Fruit fly (Drosophila melanogaster): Measurements from ENCODE around the gene tth.

The tth gene

DNA sequence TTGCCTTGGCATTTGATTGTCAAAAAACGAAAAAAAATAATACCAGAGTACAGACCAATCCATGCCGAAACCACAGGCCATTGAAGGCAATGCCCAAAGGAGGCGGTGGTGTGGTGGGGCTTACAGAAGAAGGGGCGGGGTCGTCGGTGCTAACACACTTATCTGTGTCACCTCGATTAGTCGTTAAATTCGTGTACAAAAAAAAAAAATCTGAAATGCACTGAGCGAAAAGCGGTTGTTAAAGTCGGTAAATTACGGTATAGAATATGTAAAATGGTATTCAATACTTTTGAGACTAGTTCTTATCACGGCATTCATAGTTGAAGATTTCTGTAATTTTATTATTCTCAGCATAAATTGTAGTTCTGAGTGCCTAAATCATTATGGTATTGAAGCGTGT, 27.6 kb upstream of the tth start (continued):
- TF ChIP-seq net (GFP tag; optimal IDR thresholded peaks at IDR 0.05) (peak; percentile 24), Sox102F (GFP tag; optimal IDR thresholded peaks at IDR 0.05) (peak; percentile 65), esn (GFP tag; optimal IDR thresholded peaks at IDR 0.05) (peak; percentile 77), CG3919 (GFP tag; optimal IDR thresholded peaks at IDR 0.05) (peak; percentile 73), Eip78C (GFP tag) (peak; percentile 91), CG7368 (GFP tag; optimal IDR thresholded peaks at IDR 0.05) (peak; percentile 65), CG10669 (GFP tag; optimal IDR thresholded peaks at IDR 0.05) (peak; percentile 61), fd59A (GFP tag; optimal IDR thresholded peaks at IDR 0.05) (peak; percentile 45), salr (GFP tag; optimal IDR thresholded peaks at IDR 0.05) (peak in 1 of 2 experiments; percentile 38), CG4318 (GFP tag; optimal IDR thresholded peaks at IDR 0.05) (no peak), CG6792 (GFP tag; optimal IDR thresholded peaks at IDR 0.05) (peak; percentile 72), Ets96B (tag; optimal IDR thresholded peaks at IDR 0.05) (peak; percentile 14), Eip93F (GFP tag; optimal IDR thresholded peaks at IDR 0.05) (no peak), ss (GFP tag; optimal IDR thresholded peaks at IDR 0.05) (peak in 1 of 2 experiments; percentile 23), CG6808 (GFP tag; optimal IDR thresholded peaks at IDR 0.05) (no peak)

dm6 chrX:13641891-13642617, 25.7 kb upstream of the tth start:
- TF ChIP-seq CG9139 (GFP tag; optimal IDR thresholded peaks at IDR 0.05) (peak; percentile 25), CG6163 (GFP tag; IDR thresholded peaks at IDR 0.05) (0 out of 3 replicates have a peak, but pooled peaks have one; percentile 25), salr (GFP tag; optimal IDR thresholded peaks at IDR 0.05) (peak in 1 of 2 experiments; percentile 32), pdm3 (GFP tag; optimal IDR thresholded peaks at IDR 0.05) (no peak), svp (GFP tag) (peak; percentile 92), Eip78C (GFP tag) (peak; percentile 80), CG16779 (tag; optimal IDR thresholded peaks at IDR 0.05) (peak; percentile 42), CG1621 (tag; optimal IDR thresholded peaks at IDR 0.05) (peak; percentile 100), CG4318 (GFP tag; optimal IDR thresholded peaks at IDR 0.05) (no peak), spab (GFP tag; optimal IDR thresholded peaks at IDR 0.05) (no peak), CG6854 (GFP tag; optimal IDR thresholded peaks at IDR 0.05) (peak; percentile 59), CG15336 (GFP tag; IDR thresholded peaks at IDR 0.05) (peak; percentile 48), CG34406 (GFP tag; optimal IDR thresholded peaks at IDR 0.05) (peak; percentile 12), vri (GFP tag; optimal IDR thresholded peaks at IDR 0.05) (peak; percentile 45), Blimp-1 (GFP tag; optimal IDR thresholded peaks at IDR 0.05) (no peak), ss (GFP tag; optimal IDR thresholded peaks at IDR 0.05) (peak in 1 of 2 experiments; percentile 31), CG6808 (GFP tag; optimal IDR thresholded peaks at IDR 0.05) (no peak), dsx (GFP tag; optimal IDR thresholded peaks at IDR 0.05; ENCODE audit: poor library complexity, severe bottlenecking) (peak; percentile 8), eg (GFP tag; IDR thresholded peaks at IDR 0.05) (peak; percentile 50; the same call in 1 of the 3 replicates), Eip75B (GFP tag; optimal IDR thresholded peaks at IDR 0.05) (no peak)

DNA sequence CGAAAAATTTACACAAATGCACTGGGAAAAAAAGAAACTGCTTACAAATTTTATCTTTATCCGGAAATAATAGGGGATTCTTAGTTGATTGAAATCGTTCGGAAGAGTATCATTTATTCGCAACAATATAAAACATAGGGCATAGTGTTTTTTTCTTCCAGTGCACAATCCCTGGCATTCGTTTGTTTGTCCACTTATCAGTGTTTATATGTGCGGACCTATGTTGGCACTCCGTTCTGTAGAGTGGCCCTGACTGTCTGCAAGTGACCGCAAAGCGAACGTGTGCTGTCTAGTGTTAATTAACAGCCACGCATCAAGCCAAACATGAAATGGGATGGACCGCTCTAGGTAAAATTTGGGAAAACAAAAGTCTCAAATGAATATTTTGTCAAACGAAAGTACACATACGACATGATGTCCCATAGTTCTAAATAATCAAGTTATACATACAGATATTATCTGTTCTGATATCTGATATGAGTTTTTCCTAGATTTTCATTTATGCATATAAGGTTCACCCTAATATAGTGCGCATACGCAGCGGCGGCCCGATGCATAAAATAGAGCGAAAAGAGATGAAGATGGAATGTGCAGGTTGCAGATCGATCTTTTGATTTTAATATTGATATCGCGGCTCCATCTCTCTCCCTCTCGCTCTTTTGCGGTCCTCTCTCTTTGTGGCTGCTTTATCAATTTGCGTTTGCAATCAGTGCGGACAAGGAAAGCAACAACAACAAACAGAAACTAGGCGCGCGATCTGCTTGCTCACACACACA, 24.9 kb upstream of the tth start:
- TF ChIP-seq fd85E (GFP tag; optimal IDR thresholded peaks at IDR 0.05) (peak; percentile 32), eg (GFP tag; IDR thresholded peaks at IDR 0.05) (peak; percentile 93), net (GFP tag; optimal IDR thresholded peaks at IDR 0.05) (peak; percentile 86), CG4318 (GFP tag; optimal IDR thresholded peaks at IDR 0.05) (peak; percentile 82), Ets96B (tag; optimal IDR thresholded peaks at IDR 0.05) (peak; percentile 85), svp (GFP tag) (peak; percentile 18), salr (GFP tag; optimal IDR thresholded peaks at IDR 0.05) (peak; percentile 66 to 86), cyc (GFP tag; optimal IDR thresholded peaks at IDR 0.05) (peak; percentile 74), CG1621 (tag; optimal IDR thresholded peaks at IDR 0.05) (peak; percentile 19), dsx (GFP tag; optimal IDR thresholded peaks at IDR 0.05; ENCODE audit: poor library complexity, severe bottlenecking) (peak; percentile 74), CG16779 (tag; optimal IDR thresholded peaks at IDR 0.05) (peak; percentile 64), CG15336 (GFP tag; IDR thresholded peaks at IDR 0.05) (peak; percentile 91), CG3919 (GFP tag; optimal IDR thresholded peaks at IDR 0.05) (peak; percentile 87), CG9139 (GFP tag; optimal IDR thresholded peaks at IDR 0.05) (peak; percentile 62), pdm3 (GFP tag; optimal IDR thresholded peaks at IDR 0.05) (peak; percentile 90), Sox15 (GFP tag; optimal IDR thresholded peaks at IDR 0.05) (peak; percentile 75), Hr39 (GFP tag; optimal IDR thresholded peaks at IDR 0.05) (peak; percentile 81), CG32006 (GFP tag; optimal IDR thresholded peaks at IDR 0.05) (peak; percentile 93), CG11762 (GFP tag; optimal IDR thresholded peaks at IDR 0.05; ENCODE audit: insufficient read depth) (peak; percentile 69), CG11902 (GFP tag; optimal IDR thresholded peaks at IDR 0.05) (peak; percentile 74), fd59A (GFP tag; optimal IDR thresholded peaks at IDR 0.05) (peak; percentile 81), CG10669 (GFP tag; optimal IDR thresholded peaks at IDR 0.05) (peak; percentile 84), dac (GFP tag; optimal IDR thresholded peaks at IDR 0.05) (peak; percentile 82), CG34406 (GFP tag; optimal IDR thresholded peaks at IDR 0.05) (peak; percentile 75), fkh (GFP tag; optimal IDR thresholded peaks at IDR 0.05) (peak; percentile 85), CG6163 (GFP tag; IDR thresholded peaks at IDR 0.05) (peak; percentile 87), Hr4 (GFP tag; optimal IDR thresholded peaks at IDR 0.05) (peak; percentile 91), Eip93F (GFP tag; optimal IDR thresholded peaks at IDR 0.05) (no peak), ss (GFP tag; optimal IDR thresholded peaks at IDR 0.05) (peak; percentile 75 to 85)

Measured in whole organism, prepupa.